Worm (Caenorhabditis elegans): ENCODE data around the gene jud-4.

The jud-4 gene

ce11 chrX:15302863-15303262 is 18.9 kb downstream of the jud-4 start, which contains the start of gene ser-2:
ser-2 (minus strand) TSS chrX:15302963.
- no peak for TF ChIP-seq F33H1.4 (GFP tag; IDR thresholded peaks at IDR 0.05)
- TF ChIP-seq dpl-1 (GFP tag; optimal IDR thresholded peaks at IDR 0.05), result no peak
- no peak for TF ChIP-seq madf-10 (tag; optimal IDR thresholded peaks at IDR 0.05)
- no peak for TF ChIP-seq lag-1 (GFP tag; IDR thresholded peaks at IDR 0.05)
- TF ChIP-seq mel-28 (tag; optimal IDR thresholded peaks at IDR 0.05; ENCODE audit: borderline replicate concordance), result no peak
- TF ChIP-seq cebp-1 (GFP tag; IDR thresholded peaks at IDR 0.05), result no peak
- no peak for TF ChIP-seq cebp-1 (tag; optimal IDR thresholded peaks at IDR 0.05)
- no peak for TF ChIP-seq atf-7 (tag; optimal IDR thresholded peaks at IDR 0.05)
- TF ChIP-seq rec-8 (tag; optimal IDR thresholded peaks at IDR 0.05), result no peak
- no peak for TF ChIP-seq nhr-120 (GFP tag; IDR thresholded peaks at IDR 0.05)
- no peak for TF ChIP-seq tlf-1 (GFP tag; optimal IDR thresholded peaks at IDR 0.05)

ce11 chrX:15307677-15308076 is 23.8 kb downstream of the jud-4 start:
- no peak for TF ChIP-seq repo-1 (tag; optimal IDR thresholded peaks at IDR 0.05)
- no peak for TF ChIP-seq let-607 (tag; optimal IDR thresholded peaks at IDR 0.05)
- TF ChIP-seq ztf-25 (GFP tag; IDR thresholded peaks at IDR 0.05), result no peak
- no peak for TF ChIP-seq Y67H2A.10 (GFP tag; conservative IDR thresholded peaks at IDR 0.05)
- no peak for TF ChIP-seq hrde-1 (tag; optimal IDR thresholded peaks at IDR 0.05; ENCODE audit: borderline replicate concordance)
- peak; percentile 65 for TF ChIP-seq zfh-2 (GFP tag; conservative IDR thresholded peaks at IDR 0.05)

- TF ChIP-seq ztf-6 (GFP tag; IDR thresholded peaks at IDR 0.05) (no peak), zfh-2 (GFP tag; conservative IDR thresholded peaks at IDR 0.05) (peak; percentile 52; the same call in 1 of the 2 replicates)
Observed at ce11 chrX:15308685-15309084, 24.8 kb downstream of the jud-4 start.

- TF ChIP-seq Y67H2A.10 (GFP tag; conservative IDR thresholded peaks at IDR 0.05) (no peak), F55B11.4 (tag; optimal IDR thresholded peaks at IDR 0.05; ENCODE audit: borderline replicate concordance, insufficient read depth) (no peak)
Observed at ce11 chrX:15309138-15309537, 25.2 kb downstream of the jud-4 start, which contains the start of gene nhr-91. nhr-91 (plus strand) TSS chrX:15309369.

ce11 chrX:15310330-15310776 is 26.4 kb downstream of the jud-4 start:
- TF ChIP-seq ztf-25 (GFP tag; IDR thresholded peaks at IDR 0.05) (no peak), hmg-20 (GFP tag; IDR thresholded peaks at IDR 0.05) (peak; percentile 8; the same call in 1 of the 2 replicates), ZK185.1 (tag; optimal IDR thresholded peaks at IDR 0.05; ENCODE audit: poor library complexity, severe bottlenecking) (no peak), hrde-1 (tag; optimal IDR thresholded peaks at IDR 0.05; ENCODE audit: borderline replicate concordance) (no peak), aptf-3 (GFP tag; IDR thresholded peaks at IDR 0.05) (no peak), B0261.1 (tag; optimal IDR thresholded peaks at IDR 0.05) (no peak), F23B12.7 (tag; optimal IDR thresholded peaks at IDR 0.05; ENCODE audit: insufficient read depth) (no peak), nhr-179 (tag; optimal IDR thresholded peaks at IDR 0.05) (no peak), F49E8.2 (tag; optimal IDR thresholded peaks at IDR 0.05; ENCODE audit: insufficient read depth) (no peak), chd-7 (tag; optimal IDR thresholded peaks at IDR 0.05) (peak; percentile 34), mcd-1 (GFP tag; IDR thresholded peaks at IDR 0.05) (0 out of 2 replicates have a peak, but pooled peaks have one; percentile 15), egrh-3 (GFP tag; IDR thresholded peaks at IDR 0.05) (peak; percentile 84; the same call in 1 of the 2 replicates), Y95B8A.8 (GFP tag; IDR thresholded peaks at IDR 0.05) (no peak), mxl-1 (tag; optimal IDR thresholded peaks at IDR 0.05) (no peak), dox-1 (GFP tag; IDR thresholded peaks at IDR 0.05) (0 out of 2 replicates have a peak, but pooled peaks have one; percentile 17), ceh-27 (GFP tag; optimal IDR thresholded peaks at IDR 0.05) (no peak), zfh-2 (GFP tag; conservative IDR thresholded peaks at IDR 0.05) (peak; percentile 97)
